Worm (Caenorhabditis elegans) whole organism, L1 larva: ENCODE measurements around the gene glb-7.
A peak's percentile ranks its signal among the peaks of the same experiment; 100 is the strongest.

Experiments
- C04F5.9 ChIP-seq: sonication (generic microtip); optimal IDR thresholded peaks from 2 replicates; lab custom pipeline; 2016; ENCODE audit warnings: missing genetic modification characterization, missing compliant biosample characterization
- F16B12.6 ChIP-seq: fragments of 150-350 bp; optimal IDR thresholded peaks from 2 replicates; lab custom pipeline; 2014; ENCODE audit warnings: missing biosample characterization, missing genetic modification characterization
- Y116A8C.19 ChIP-seq: sonication (generic microtip); optimal IDR thresholded peaks from 2 replicates; lab custom pipeline; 2016; ENCODE audit warnings: missing compliant biosample characterization, missing genetic modification characterization, borderline replicate concordance
- alr-1 ChIP-seq: fragments of 200-800 bp; sonication (Bioruptor generic); optimal IDR thresholded peaks from 2 replicates; lab custom pipeline; 2018; ENCODE audit warnings: borderline replicate concordance, mild to moderate bottlenecking, missing genetic modification characterization, missing compliant biosample characterization
- ama-1 ChIP-seq: fragments of 150-350 bp; optimal IDR thresholded peaks from 2 replicates; lab custom pipeline; 2014
- ceh-63 ChIP-seq: fragments of 200-800 bp; sonication (Bioruptor generic); optimal IDR thresholded peaks from 2 replicates; lab custom pipeline; 2018; ENCODE audit warnings: mild to moderate bottlenecking, missing genetic modification characterization, missing compliant biosample characterization
- ces-1 ChIP-seq: fragments of 150-350 bp; optimal IDR thresholded peaks from 2 replicates; lab custom pipeline; 2014; ENCODE audit warnings: missing biosample characterization, missing genetic modification reagents, missing genetic modification characterization
- efl-1 ChIP-seq, 4 experiments: fragments of 150-350 bp; optimal IDR thresholded peaks in 3 of 4; peaks in 1 of 4; 1 replicate in 1 of 4; 2 replicates in 3 of 4; lab custom pipeline; 2014; ENCODE audit warnings: missing biosample characterization in 2 of 4, missing genetic modification characterization in 2 of 4, missing genetic modification reagents in 2 of 4
- egl-13 ChIP-seq: sonication (generic microtip); optimal IDR thresholded peaks from 2 replicates; lab custom pipeline; 2016; ENCODE audit warnings: missing genotype, missing genetic modification reagents, missing genetic modification characterization, missing compliant biosample characterization
- egl-27 ChIP-seq, 2 experiments: fragments of 150-350 bp in 1 of 2; sonication (generic microtip); optimal IDR thresholded peaks; 3 replicates each; lab custom pipeline; 2017 to 2018; ENCODE audit warnings: missing biosample characterization in 2 of 2, missing genetic modification characterization in 2 of 2, missing genetic modification reagents in 2 of 2
- elt-2 ChIP-seq: sonication (generic microtip); optimal IDR thresholded peaks from 2 replicates; lab custom pipeline; 2016; ENCODE audit warnings: missing genetic modification characterization, mild to moderate bottlenecking, inconsistent platforms, missing compliant biosample characterization, missing genetic modification reagents
- fkh-10 ChIP-seq: sonication (generic microtip); optimal IDR thresholded peaks from 2 replicates; lab custom pipeline; 2017; ENCODE audit warnings: missing biosample characterization, missing genetic modification reagents, missing genetic modification characterization
- grh-1 ChIP-seq: fragments of 200-800 bp; sonication (Bioruptor generic); IDR thresholded peaks from 2 replicates; pipeline ENCODE4 v1.3.6; 2022; ENCODE audit warnings: missing genetic modification reagents, missing genetic modification characterization, missing compliant biosample characterization
- hpl-2 ChIP-seq: fragments of 150-350 bp; optimal IDR thresholded peaks from 2 replicates; lab custom pipeline; 2014; ENCODE audit warnings: missing biosample characterization, missing genetic modification reagents, missing genetic modification characterization
- lin-13 ChIP-seq: fragments of 150-350 bp; optimal IDR thresholded peaks from 2 replicates; lab custom pipeline; 2014; ENCODE audit warnings: missing biosample characterization, missing genetic modification reagents, missing genetic modification characterization
- mab-9 ChIP-seq: fragments of 200-800 bp; sonication (Bioruptor generic); IDR thresholded peaks from 2 replicates; pipeline ENCODE4 v1.3.6; 2022; ENCODE audit warnings: missing genetic modification reagents, missing genetic modification characterization, missing compliant biosample characterization
- nhr-20 ChIP-seq: sonication (generic microtip); optimal IDR thresholded peaks from 2 replicates; lab custom pipeline; 2016; ENCODE audit warnings: mild to moderate bottlenecking, missing genetic modification characterization, missing compliant biosample characterization
- nhr-28 ChIP-seq: fragments of 150-350 bp; optimal IDR thresholded peaks from 2 replicates; lab custom pipeline; 2014; ENCODE audit warnings: missing biosample characterization, missing genetic modification characterization
- nhr-77 ChIP-seq: fragments of 150-350 bp; optimal IDR thresholded peaks from 2 replicates; lab custom pipeline; 2014; ENCODE audit warnings: missing biosample characterization, missing genetic modification characterization
- nhr-84 ChIP-seq: sonication (generic microtip); optimal IDR thresholded peaks from 2 replicates; lab custom pipeline; 2017; ENCODE audit warnings: missing biosample characterization, missing genetic modification characterization
- nhr-90 ChIP-seq: sonication (generic microtip); optimal IDR thresholded peaks from 2 replicates; lab custom pipeline; 2016; ENCODE audit warnings: mild to moderate bottlenecking, missing genetic modification characterization, missing compliant biosample characterization; ENCODE audit not compliant: poor library complexity
- pag-3 ChIP-seq: sonication (generic microtip); optimal IDR thresholded peaks from 2 replicates; lab custom pipeline; 2017; ENCODE audit warnings: missing genetic modification characterization, mild to moderate bottlenecking, missing compliant biosample characterization, antibody characterized with exemption, borderline replicate concordance; ENCODE audit not compliant: insufficient read depth
- snpc-4 ChIP-seq: fragments of 150-350 bp; optimal IDR thresholded peaks from 2 replicates; lab custom pipeline; 2014; ENCODE audit warnings: missing biosample characterization, missing genetic modification characterization
- snu-23 ChIP-seq: sonication (generic microtip); optimal IDR thresholded peaks from 2 replicates; lab custom pipeline; 2016; ENCODE audit warnings: missing genetic modification characterization, missing compliant biosample characterization
- sptf-1 ChIP-seq: fragments of 150-350 bp; optimal IDR thresholded peaks from 2 replicates; lab custom pipeline; 2014; ENCODE audit warnings: missing biosample characterization, missing genetic modification characterization
- sup-37 ChIP-seq: fragments of 200-800 bp; sonication (Bioruptor generic); optimal IDR thresholded peaks from 2 replicates; lab custom pipeline; 2018; ENCODE audit warnings: mild to moderate bottlenecking, missing genetic modification characterization, missing compliant biosample characterization
- tbx-2 ChIP-seq: sonication (generic microtip); optimal IDR thresholded peaks from 2 replicates; lab custom pipeline; 2016; ENCODE audit warnings: missing genetic modification characterization, missing compliant biosample characterization
- tlp-1 ChIP-seq: fragments of 150-350 bp; optimal IDR thresholded peaks from 2 replicates; lab custom pipeline; 2014; ENCODE audit warnings: missing biosample characterization, missing genetic modification characterization
- unc-62 ChIP-seq: fragments of 150-350 bp; optimal IDR thresholded peaks from 2 replicates; lab custom pipeline; 2014; ENCODE audit warnings: missing biosample characterization, missing genetic modification reagents, missing genetic modification characterization
- unc-86 ChIP-seq: sonication (generic microtip); optimal IDR thresholded peaks from 2 replicates; lab custom pipeline; 2016; ENCODE audit warnings: missing genetic modification characterization, missing compliant biosample characterization
- xbp-1 ChIP-seq: sonication (generic microtip); optimal IDR thresholded peaks from 2 replicates; lab custom pipeline; 2016; ENCODE audit warnings: missing genetic modification characterization, missing compliant biosample characterization
- zag-1 ChIP-seq: fragments of 150-350 bp; optimal IDR thresholded peaks from 2 replicates; lab custom pipeline; 2014; ENCODE audit warnings: missing biosample characterization, missing genetic modification characterization
- ztf-11 ChIP-seq, 2 experiments: sonication (generic microtip); optimal IDR thresholded peaks; 2 replicates each; lab custom pipeline; 2016 to 2017; ENCODE audit warnings: missing genetic modification characterization in 2 of 2, missing biosample characterization in 1 of 2, missing compliant biosample characterization in 1 of 2
- ztf-4 ChIP-seq: fragments of 150-350 bp; optimal IDR thresholded peaks from 2 replicates; lab custom pipeline; 2014; ENCODE audit warnings: missing biosample characterization, missing genetic modification characterization

glb-7 gene

ce11 chrIV:2159069-2159468 lies 36.5 kb downstream of the glb-7 start, which contains the start of gene gcy-37:
TSS of gene gcy-37 (minus strand) at chrIV:2159169.
- no peak for TF ChIP-seq tlp-1 (tag; lab: Kevin White, UChicago)
- no peak for TF ChIP-seq egl-27 (tag; optimal IDR thresholded peaks at IDR 0.05; lab: Kevin White, UChicago)
- TF ChIP-seq alr-1 (tag; lab: Kevin White, UChicago), result no peak
- no peak for TF ChIP-seq nhr-20 (tag; lab: Kevin White, UChicago)
- TF ChIP-seq zag-1 (tag; lab: Kevin White, UChicago), result no peak
- no peak for TF ChIP-seq lin-13 (GFP tag; lab: Kevin White, UChicago)
- no peak for TF ChIP-seq tbx-2 (tag; lab: Kevin White, UChicago)
- TF ChIP-seq snu-23 (GFP tag; lab: Kevin White, UChicago), result no peak
- TF ChIP-seq unc-62 (GFP tag; lab: Kevin White, UChicago), result no peak
- no peak for TF ChIP-seq F16B12.6
- no peak for TF ChIP-seq grh-1
- no peak for TF ChIP-seq egl-13 (tag; lab: Kevin White, UChicago)
- TF ChIP-seq Y116A8C.19, result no peak

- TF ChIP-seq nhr-77 (tag; lab: Kevin White, UChicago) (peak; percentile 59), nhr-28 (peak; percentile 50), F16B12.6 (no peak)
These were observed 39.7 kb downstream of the glb-7 start for ce11 chrIV:2162256-2162655.

- TF ChIP-seq egl-13 (tag; lab: Kevin White, UChicago) (no peak), nhr-77 (tag; lab: Kevin White, UChicago) (peak; percentile 25), efl-1 (optimal IDR thresholded peaks at IDR 0.05; lab: Kevin White, UChicago) (no peak), efl-1 (GFP tag; optimal IDR thresholded peaks at IDR 0.05 in 1 of 2; lab: Kevin White, UChicago) (peak in 1 of 2 experiments; percentile 90)
These were observed 45.9 kb downstream of the glb-7 start, which contains the start of gene C54E4.4 for ce11 chrIV:2168514-2168913. TSS of gene C54E4.4 (minus strand) at chrIV:2168614.

- no peak for TF ChIP-seq mab-9 (GFP tag; lab: Robert Waterston, UW)
- no peak for TF ChIP-seq ztf-4
- no peak for TF ChIP-seq nhr-90 (tag; lab: Kevin White, UChicago)
- no peak for TF ChIP-seq sup-37 (GFP tag; lab: Kevin White, UChicago)
- TF ChIP-seq elt-2 (tag; lab: Kevin White, UChicago), result no peak
- no peak for TF ChIP-seq nhr-77 (tag; lab: Kevin White, UChicago)
- no peak for TF ChIP-seq hpl-2 (GFP tag; lab: Kevin White, UChicago)
- TF ChIP-seq pag-3, result no peak
- TF ChIP-seq sptf-1 (tag; lab: Kevin White, UChicago), result no peak
- TF ChIP-seq ceh-63 (GFP tag; lab: Kevin White, UChicago), result no peak
- no peak for TF ChIP-seq ama-1 (lab: Kevin White, UChicago)
- TF ChIP-seq ztf-11 (tag; optimal IDR thresholded peaks at IDR 0.05; lab: Kevin White, UChicago), result no peak
- TF ChIP-seq C04F5.9 (tag; lab: Kevin White, UChicago), result no peak
- TF ChIP-seq egl-27 (tag; optimal IDR thresholded peaks at IDR 0.05; lab: Kevin White, UChicago), result no peak
- no peak for TF ChIP-seq snpc-4 (tag; lab: Kevin White, UChicago)
- TF ChIP-seq unc-86, result no peak
- no peak for TF ChIP-seq ces-1 (GFP tag; lab: Kevin White, UChicago)
These were observed 47.7 kb downstream of the glb-7 start for ce11 chrIV:2170332-2170731.

ce11 chrIV:2172880-2173279 lies 50.3 kb downstream of the glb-7 start:
- TF ChIP-seq fkh-10 (GFP tag; lab: Kevin White, UChicago) (peak; percentile 68), alr-1 (tag; lab: Kevin White, UChicago) (no peak), sptf-1 (tag; lab: Kevin White, UChicago) (no peak), nhr-84 (tag; lab: Kevin White, UChicago) (no peak), xbp-1 (tag; lab: Kevin White, UChicago) (no peak)
